Worm (Caenorhabditis elegans): ENCODE results near the gene dylt-2.

dylt-2 gene

ce11 chrX:8933508-8933907 lies 6.5 kb downstream of the dylt-2 start:
- TF ChIP-seq lin-39 (tag; optimal IDR thresholded peaks at IDR 0.05) (no peak), alr-1 (tag; optimal IDR thresholded peaks at IDR 0.05) (no peak), mbf-1 (tag; optimal IDR thresholded peaks at IDR 0.05) (no peak), nhr-6 (tag; optimal IDR thresholded peaks at IDR 0.05) (no peak), nhr-129 (tag; optimal IDR thresholded peaks at IDR 0.05) (no peak), nhr-23 (tag; optimal IDR thresholded peaks at IDR 0.05) (no peak), blmp-1 (tag; optimal IDR thresholded peaks at IDR 0.05; ENCODE audit: insufficient read depth) (no peak)

DNA sequence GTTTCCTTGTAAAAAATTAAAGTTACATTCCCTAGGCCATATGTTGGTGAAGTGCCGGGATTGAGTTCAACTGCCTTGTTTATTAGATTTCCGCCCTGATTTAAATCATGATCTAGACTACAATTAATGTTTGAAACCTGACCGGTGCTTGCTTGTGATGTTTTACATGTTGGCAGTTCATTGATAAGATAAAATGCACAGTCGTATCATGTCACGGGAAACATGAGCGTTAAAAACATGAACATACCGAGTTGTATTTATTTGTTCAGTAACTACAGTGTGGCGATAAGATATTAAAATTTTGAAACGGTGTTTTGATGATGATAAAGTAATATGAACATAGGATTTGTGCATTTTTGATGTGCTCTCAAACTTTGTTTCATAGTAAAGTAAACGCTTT lies 7.6 kb downstream of the dylt-2 start:
- TF ChIP-seq ztf-1 (GFP tag; conservative IDR thresholded peaks at IDR 0.05) = no peak
- TF ChIP-seq ztf-4 (tag; optimal IDR thresholded peaks at IDR 0.05) = no peak
- TF ChIP-seq crh-2 (tag; optimal IDR thresholded peaks at IDR 0.05) = peak; percentile 74
- peak; percentile 90 for TF ChIP-seq fos-1 (tag; optimal IDR thresholded peaks at IDR 0.05)
- peak; percentile 74 for TF ChIP-seq sma-9 (GFP tag; optimal IDR thresholded peaks at IDR 0.05)
- no peak for TF ChIP-seq sma-9 (tag; optimal IDR thresholded peaks at IDR 0.05)
- TF ChIP-seq F13H6.1 (tag; optimal IDR thresholded peaks at IDR 0.05) = peak; percentile 35
- TF ChIP-seq ama-1 (optimal IDR thresholded peaks at IDR 0.05) = no peak
- TF ChIP-seq zag-1 (tag; optimal IDR thresholded peaks at IDR 0.05) = no peak
- TF ChIP-seq nhr-77 (tag; optimal IDR thresholded peaks at IDR 0.05) = no peak
- no peak for TF ChIP-seq nhr-23 (tag; optimal IDR thresholded peaks at IDR 0.05)
- TF ChIP-seq gmeb-1 (tag; optimal IDR thresholded peaks at IDR 0.05) = peak; percentile 44
- no peak for TF ChIP-seq mab-5 (tag; optimal IDR thresholded peaks at IDR 0.05)

DNA sequence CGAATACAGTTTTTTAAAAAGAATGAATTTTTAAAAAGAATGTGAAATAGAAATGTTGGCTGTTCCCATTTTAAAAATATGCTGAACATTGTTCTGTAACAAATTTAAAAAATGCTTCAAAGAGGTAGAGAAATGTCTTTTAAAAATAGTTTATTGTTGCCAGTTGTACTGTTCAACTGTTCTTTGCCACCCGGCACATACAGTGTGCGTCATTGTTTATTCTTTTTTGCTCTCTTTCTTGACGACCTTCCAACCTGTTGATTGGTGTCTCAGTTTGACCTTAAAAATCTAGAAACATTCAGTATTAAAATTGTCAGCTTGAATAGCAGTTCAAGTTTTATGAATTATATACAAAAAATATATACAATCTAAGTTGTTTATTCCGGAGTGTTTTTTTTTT lies 8.3 kb downstream of the dylt-2 start:
- TF ChIP-seq nhr-23 (tag; optimal IDR thresholded peaks at IDR 0.05) = no peak
- no peak for TF ChIP-seq nhr-12 (tag; optimal IDR thresholded peaks at IDR 0.05)
- TF ChIP-seq zag-1 (tag; optimal IDR thresholded peaks at IDR 0.05) = no peak
- TF ChIP-seq crh-2 (tag; optimal IDR thresholded peaks at IDR 0.05) = no peak
- no peak for TF ChIP-seq R02D3.7 (tag; optimal IDR thresholded peaks at IDR 0.05)
- TF ChIP-seq unc-55 (GFP tag; optimal IDR thresholded peaks at IDR 0.05) = no peak
- no peak for TF ChIP-seq lin-13 (GFP tag; optimal IDR thresholded peaks at IDR 0.05)
- TF ChIP-seq C34F6.9 (tag; optimal IDR thresholded peaks at IDR 0.05) = no peak
- TF ChIP-seq alr-1 (tag; optimal IDR thresholded peaks at IDR 0.05) = no peak

- no peak for TF ChIP-seq ztf-11 (tag; optimal IDR thresholded peaks at IDR 0.05)
- TF ChIP-seq lsy-2 (tag; optimal IDR thresholded peaks at IDR 0.05) = no peak
- no peak for TF ChIP-seq ama-1 (optimal IDR thresholded peaks at IDR 0.05)
- TF ChIP-seq sem-4 (tag; optimal IDR thresholded peaks at IDR 0.05) = no peak
- TF ChIP-seq nhr-129 (tag; optimal IDR thresholded peaks at IDR 0.05) = no peak
- TF ChIP-seq ztf-1 (GFP tag; conservative IDR thresholded peaks at IDR 0.05) = no peak
- no peak for TF ChIP-seq nhr-23 (tag; optimal IDR thresholded peaks at IDR 0.05)
- no peak for TF ChIP-seq ceh-16 (tag; optimal IDR thresholded peaks at IDR 0.05)
- no peak for TF ChIP-seq unc-55 (GFP tag; optimal IDR thresholded peaks at IDR 0.05)
- no peak for TF ChIP-seq lin-13 (GFP tag; optimal IDR thresholded peaks at IDR 0.05)
- no peak for TF ChIP-seq C34F6.9 (tag; optimal IDR thresholded peaks at IDR 0.05)
- no peak for TF ChIP-seq skn-1 (tag; optimal IDR thresholded peaks at IDR 0.05)
- no peak for TF ChIP-seq ZK546.5 (tag; optimal IDR thresholded peaks at IDR 0.05)
- no peak for TF ChIP-seq sma-3 (GFP tag; optimal IDR thresholded peaks at IDR 0.05)
Measured at ce11 chrX:8930879-8931278, 9.1 kb downstream of the dylt-2 start, which contains the start of gene acs-22. TSS of gene acs-22 (plus strand) at chrX:8931179.

DNA sequence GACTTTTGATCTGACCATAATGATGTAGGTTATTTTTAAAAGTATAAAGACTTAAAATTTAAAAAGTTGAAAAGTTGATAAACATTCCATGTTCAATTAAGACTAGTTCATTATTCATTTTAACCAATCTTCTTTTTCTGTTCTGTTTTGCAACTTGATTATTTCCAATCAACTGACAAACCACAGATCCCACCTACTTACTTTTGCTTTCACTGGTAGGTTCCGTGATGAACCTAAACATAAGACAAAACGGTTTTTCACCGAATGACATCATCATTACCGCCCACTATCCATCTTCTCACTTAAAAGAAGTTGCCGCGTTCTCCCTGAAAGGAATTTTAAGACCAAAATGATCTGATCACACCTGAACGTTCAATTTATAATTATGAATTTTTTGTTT lies 10.3 kb downstream of the dylt-2 start:
- TF ChIP-seq sma-9 (GFP tag; optimal IDR thresholded peaks at IDR 0.05) (no peak), sma-9 (tag; optimal IDR thresholded peaks at IDR 0.05) (no peak), nhr-77 (tag; optimal IDR thresholded peaks at IDR 0.05) (no peak), unc-39 (tag; optimal IDR thresholded peaks at IDR 0.05) (no peak), lin-13 (GFP tag; optimal IDR thresholded peaks at IDR 0.05) (no peak), nhr-25 (tag; optimal IDR thresholded peaks at IDR 0.05) (no peak), blmp-1 (tag; optimal IDR thresholded peaks at IDR 0.05; ENCODE audit: insufficient read depth) (peak; percentile 34), fos-1 (tag; optimal IDR thresholded peaks at IDR 0.05) (no peak), elt-1 (tag; optimal IDR thresholded peaks at IDR 0.05) (no peak)

- TF ChIP-seq lin-13 (GFP tag; optimal IDR thresholded peaks at IDR 0.05) (no peak), lin-11 (tag; optimal IDR thresholded peaks at IDR 0.05) (no peak), ztf-4 (tag; optimal IDR thresholded peaks at IDR 0.05) (no peak), elt-3 (tag; optimal IDR thresholded peaks at IDR 0.05) (no peak), mab-5 (tag; optimal IDR thresholded peaks at IDR 0.05) (no peak), Y55F3AM.14 (GFP tag; optimal IDR thresholded peaks at IDR 0.05) (no peak), dmd-4 (tag; optimal IDR thresholded peaks at IDR 0.05) (no peak), alr-1 (tag; optimal IDR thresholded peaks at IDR 0.05) (no peak), nhr-237 (tag; optimal IDR thresholded peaks at IDR 0.05) (no peak), gmeb-1 (tag; optimal IDR thresholded peaks at IDR 0.05) (no peak), sma-9 (GFP tag; optimal IDR thresholded peaks at IDR 0.05) (no peak), sma-9 (tag; optimal IDR thresholded peaks at IDR 0.05) (no peak), sma-3 (GFP tag; optimal IDR thresholded peaks at IDR 0.05) (no peak)
Measured at ce11 chrX:8926865-8927264, 13.1 kb downstream of the dylt-2 start.

All from whole organism, L2 larva.